Fruit fly (Drosophila melanogaster): ENCODE data around the gene CG3061.

The CG3061 gene

dm6 chr3R:14041647-14042046 lies 9.5 kb downstream of the CG3061 start (continued):
- no peak for TF ChIP-seq CG17829 (tag; optimal IDR thresholded peaks at IDR 0.05)
- no peak for TF ChIP-seq kay (GFP tag; optimal IDR thresholded peaks at IDR 0.05)
- no peak for TF ChIP-seq Camta (GFP tag; optimal IDR thresholded peaks at IDR 0.05)
- no peak for TF ChIP-seq CG2116 (GFP tag; optimal IDR thresholded peaks at IDR 0.05)
- no peak for TF ChIP-seq E2f1 (GFP tag; IDR thresholded peaks at IDR 0.05)
- TF ChIP-seq Mes4 (GFP tag; optimal IDR thresholded peaks at IDR 0.05): no peak
- TF ChIP-seq BEAF-32 (GFP tag; optimal IDR thresholded peaks at IDR 0.05): no peak
- TF ChIP-seq org-1 (GFP tag; optimal IDR thresholded peaks at IDR 0.05): no peak
- no peak for TF ChIP-seq nom (GFP tag; optimal IDR thresholded peaks at IDR 0.05)
- TF ChIP-seq Hey (tag; optimal IDR thresholded peaks at IDR 0.05): no peak
- no peak for TF ChIP-seq peb (GFP tag; IDR thresholded peaks at IDR 0.05)
- no peak for TF ChIP-seq odd (GFP tag; optimal IDR thresholded peaks at IDR 0.05)
- no peak for TF ChIP-seq prd (optimal IDR thresholded peaks at IDR 0.05)
- TF ChIP-seq prd (GFP tag; IDR thresholded peaks at IDR 0.05): no peak
- no peak for TF ChIP-seq CG15011 (GFP tag; optimal IDR thresholded peaks at IDR 0.05)
- no peak for TF ChIP-seq Fer2 (tag; optimal IDR thresholded peaks at IDR 0.05)
- TF ChIP-seq Antp (GFP tag; optimal IDR thresholded peaks at IDR 0.05): no peak
- no peak for TF ChIP-seq CG10543 (GFP tag; optimal IDR thresholded peaks at IDR 0.05)
- TF ChIP-seq hb (GFP tag; IDR thresholded peaks at IDR 0.05; ENCODE audit: partially characterized antibody): no peak
- TF ChIP-seq CG12299 (tag; optimal IDR thresholded peaks at IDR 0.05): no peak
- TF ChIP-seq grn (GFP tag; optimal IDR thresholded peaks at IDR 0.05): no peak
- no peak for TF ChIP-seq Scr (GFP tag; IDR thresholded peaks at IDR 0.05; ENCODE audit: partially characterized antibody)
- no peak for TF ChIP-seq HLH54F (GFP tag; optimal IDR thresholded peaks at IDR 0.05)
- TF ChIP-seq Fer3 (tag; optimal IDR thresholded peaks at IDR 0.05): peak; percentile 44
- TF ChIP-seq tup (GFP tag; optimal IDR thresholded peaks at IDR 0.05): no peak
- no peak for TF ChIP-seq Sry-δ (GFP tag; optimal IDR thresholded peaks at IDR 0.05)
- TF ChIP-seq ranshi (GFP tag; IDR thresholded peaks at IDR 0.05): no peak
- TF ChIP-seq CG6654 (GFP tag; optimal IDR thresholded peaks at IDR 0.05): no peak
- no peak for TF ChIP-seq Sin3A (optimal IDR thresholded peaks at IDR 0.05)
- TF ChIP-seq disco-r (GFP tag; optimal IDR thresholded peaks at IDR 0.05): no peak
- TF ChIP-seq sug (tag; optimal IDR thresholded peaks at IDR 0.05): no peak
- no peak for TF ChIP-seq CG2129 (GFP tag; IDR thresholded peaks at IDR 0.05; ENCODE audit: partially characterized antibody)
- TF ChIP-seq HLH3B (GFP tag; IDR thresholded peaks at IDR 0.05): 0 out of 2 replicates have a peak, but pooled peaks have one; percentile 28
- no peak for TF ChIP-seq dati (GFP tag; IDR thresholded peaks at IDR 0.05)
- no peak for TF ChIP-seq fru (optimal IDR thresholded peaks at IDR 0.05)
- no peak for TF ChIP-seq zen (tag; optimal IDR thresholded peaks at IDR 0.05)
- peak; percentile 36 for TF ChIP-seq gem (tag; optimal IDR thresholded peaks at IDR 0.05)
- TF ChIP-seq CG15269 (tag; optimal IDR thresholded peaks at IDR 0.05): peak; percentile 15
- peak; percentile 9 for TF ChIP-seq CG4820 (GFP tag; optimal IDR thresholded peaks at IDR 0.05)
- TF ChIP-seq CG9437 (GFP tag; optimal IDR thresholded peaks at IDR 0.05): no peak
- TF ChIP-seq NK7.1 (GFP tag; optimal IDR thresholded peaks at IDR 0.05): no peak
- no peak for TF ChIP-seq CG6689 (GFP tag; IDR thresholded peaks at IDR 0.05)
- no peak for TF ChIP-seq chinmo (GFP tag; IDR thresholded peaks at IDR 0.05; ENCODE audit: partially characterized antibody)
- TF ChIP-seq CkIIα-i1 (GFP tag; IDR thresholded peaks at IDR 0.05): no peak
- TF ChIP-seq ind (GFP tag; optimal IDR thresholded peaks at IDR 0.05): peak; percentile 27
- TF ChIP-seq br (optimal IDR thresholded peaks at IDR 0.05): no peak
- TF ChIP-seq Hmx (GFP tag; optimal IDR thresholded peaks at IDR 0.05): no peak
- TF ChIP-seq HLHmδ (GFP tag; optimal IDR thresholded peaks at IDR 0.05): no peak
- TF ChIP-seq CG14710 (tag; optimal IDR thresholded peaks at IDR 0.05): peak; percentile 31
- TF ChIP-seq rib (GFP tag; IDR thresholded peaks at IDR 0.05): no peak
- no peak for TF ChIP-seq CG9727 (GFP tag; optimal IDR thresholded peaks at IDR 0.05)
- no peak for TF ChIP-seq CG10431 (GFP tag; optimal IDR thresholded peaks at IDR 0.05)
- no peak for TF ChIP-seq CG8089 (GFP tag; optimal IDR thresholded peaks at IDR 0.05)
